Fruit fly (Drosophila melanogaster): ENCODE measurements around the gene Cpr67B.

The Cpr67B gene

dm6 chr3L:9398435-9398981 lies 6.1 kb upstream of the Cpr67B start (continued):
- TF ChIP-seq lab (GFP tag; optimal IDR thresholded peaks at IDR 0.05), result no peak
- TF ChIP-seq CG18599 (GFP tag; optimal IDR thresholded peaks at IDR 0.05), result no peak
- TF ChIP-seq CG8290 (GFP tag; optimal IDR thresholded peaks at IDR 0.05), result no peak
- TF ChIP-seq CG8290 (tag; optimal IDR thresholded peaks at IDR 0.05), result peak in 1 of 2 experiments; percentile 25
- no peak for TF ChIP-seq CG30431 (GFP tag; optimal IDR thresholded peaks at IDR 0.05)
- TF ChIP-seq Aef1 (GFP tag; IDR thresholded peaks at IDR 0.05), result no peak
- no peak for TF ChIP-seq CG15696 (tag; optimal IDR thresholded peaks at IDR 0.05)
- TF ChIP-seq ac (GFP tag; optimal IDR thresholded peaks at IDR 0.05), result no peak
- no peak for TF ChIP-seq CG7745 (tag; optimal IDR thresholded peaks at IDR 0.05)
- no peak for TF ChIP-seq Side (GFP tag; optimal IDR thresholded peaks at IDR 0.05)
- TF ChIP-seq CG6175 (GFP tag; IDR thresholded peaks at IDR 0.05), result peak; percentile 38; the same call in 1 of the 3 replicates
- TF ChIP-seq Bteb2 (GFP tag; optimal IDR thresholded peaks at IDR 0.05), result no peak
- no peak for TF ChIP-seq Sox100B (GFP tag; optimal IDR thresholded peaks at IDR 0.05)
- no peak for TF ChIP-seq CG7372 (GFP tag; IDR thresholded peaks at IDR 0.05)
- TF ChIP-seq ase (GFP tag; IDR thresholded peaks at IDR 0.05), result no peak
- TF ChIP-seq nerfin-1 (tag; optimal IDR thresholded peaks at IDR 0.05), result no peak
- peak; percentile 54; the same call in 2 of the 3 replicates for TF ChIP-seq ci (GFP tag; IDR thresholded peaks at IDR 0.05)
- no peak for TF ChIP-seq MBD-R2 (GFP tag; IDR thresholded peaks at IDR 0.05)
- TF ChIP-seq CG7357 (GFP tag; IDR thresholded peaks at IDR 0.05), result peak; percentile 39; the same call in 1 of the 3 replicates

dm6 chr3L:9399013-9399750 lies 5.4 kb upstream of the Cpr67B start, which contains the start of gene CG4080:
Gene CG4080, minus strand, starts transcription at chr3L:9399227.
- TF ChIP-seq scrt (GFP tag; optimal IDR thresholded peaks at IDR 0.05) (peak; percentile 46), wek (GFP tag; optimal IDR thresholded peaks at IDR 0.05) (peak; percentile 10), hkb (optimal IDR thresholded peaks at IDR 0.05) (peak; percentile 6), hkb (GFP tag; IDR thresholded peaks at IDR 0.05) (0 out of 2 replicates have a peak, but pooled peaks have one; percentile 19), cato (GFP tag; optimal IDR thresholded peaks at IDR 0.05; ENCODE audit: borderline replicate concordance) (no peak), lov (optimal IDR thresholded peaks at IDR 0.05) (no peak), lov (GFP tag; IDR thresholded peaks at IDR 0.05) (no peak), Abd-B (GFP tag; optimal IDR thresholded peaks at IDR 0.05) (peak; percentile 15), pros (GFP tag; optimal IDR thresholded peaks at IDR 0.05) (no peak), Dll (GFP tag; IDR thresholded peaks at IDR 0.05; ENCODE audit: partially characterized antibody) (peak; percentile 89), hbn (GFP tag; IDR thresholded peaks at IDR 0.05; ENCODE audit: partially characterized antibody) (peak; percentile 75), CG12744 (GFP tag; optimal IDR thresholded peaks at IDR 0.05) (peak; percentile 3), Side (GFP tag; optimal IDR thresholded peaks at IDR 0.05) (no peak), CG33557 (GFP tag; optimal IDR thresholded peaks at IDR 0.05) (peak; percentile 34), CG14014 (GFP tag; IDR thresholded peaks at IDR 0.05) (peak; percentile 47; the same call in 1 of the 2 replicates), Sry-δ (GFP tag; optimal IDR thresholded peaks at IDR 0.05) (peak; percentile 67), CG3065 (GFP tag; optimal IDR thresholded peaks at IDR 0.05) (no peak), Mes4 (GFP tag; optimal IDR thresholded peaks at IDR 0.05) (peak; percentile 19), CkIIα-i1 (GFP tag; IDR thresholded peaks at IDR 0.05) (no peak), CG3163 (GFP tag; optimal IDR thresholded peaks at IDR 0.05) (no peak), dmrt11E (tag; optimal IDR thresholded peaks at IDR 0.05) (peak; percentile 43), CG5180 (GFP tag; optimal IDR thresholded peaks at IDR 0.05) (no peak), sna (GFP tag; IDR thresholded peaks at IDR 0.05; ENCODE audit: partially characterized antibody) (peak; percentile 78), Vsx1 (GFP tag; optimal IDR thresholded peaks at IDR 0.05) (peak; percentile 44), chinmo (GFP tag; IDR thresholded peaks at IDR 0.05; ENCODE audit: partially characterized antibody) (peak; percentile 57; the same call in 1 of the 4 replicates), CG18476 (GFP tag; optimal IDR thresholded peaks at IDR 0.05) (peak; percentile 30), hb (GFP tag; IDR thresholded peaks at IDR 0.05; ENCODE audit: partially characterized antibody) (peak; percentile 24; the same call in 1 of the 3 replicates), NC2β (GFP tag; optimal IDR thresholded peaks at IDR 0.05) (peak; percentile 5), tx (GFP tag; optimal IDR thresholded peaks at IDR 0.05) (no peak), Deaf1 (tag; optimal IDR thresholded peaks at IDR 0.05) (peak; percentile 49)
